Worm (Caenorhabditis elegans) whole organism, mixed stage, embryonic: Measurements from ENCODE around the gene nlp-63.

ENCODE experiments used
- M03D4.4 ChIP-seq: sonication (generic microtip); optimal IDR thresholded peaks from 2 replicates; lab custom pipeline; 2017; ENCODE audit warnings: mild to moderate bottlenecking, missing genetic modification characterization, missing compliant biosample characterization
- bed-3 ChIP-seq: fragments of 200-800 bp; sonication (Bioruptor generic); optimal IDR thresholded peaks from 3 replicates; lab custom pipeline; 2018; ENCODE audit warnings: mild to moderate bottlenecking, missing genetic modification characterization, moderate library complexity, missing compliant biosample characterization
- blmp-1 ChIP-seq: fragments of 150-350 bp; optimal IDR thresholded peaks from 2 replicates; lab custom pipeline; 2014; ENCODE audit warnings: missing biosample characterization, missing genetic modification characterization
- ceh-39 ChIP-seq: fragments of 150-350 bp; optimal IDR thresholded peaks from 2 replicates; lab custom pipeline; 2014; ENCODE audit warnings: missing biosample characterization, missing genetic modification characterization
- ceh-43 ChIP-seq: fragments of 200-800 bp; sonication (Bioruptor generic); optimal IDR thresholded peaks from 2 replicates; lab custom pipeline; 2018; ENCODE audit warnings: mild to moderate bottlenecking, missing genetic modification characterization, moderate library complexity, missing compliant biosample characterization
- ceh-83 ChIP-seq: fragments of 200-800 bp; sonication (Bioruptor generic); optimal IDR thresholded peaks from 2 replicates; lab custom pipeline; 2018; ENCODE audit warnings: mild to moderate bottlenecking, missing genetic modification characterization, missing compliant biosample characterization
- ces-1 ChIP-seq: fragments of 150-350 bp; optimal IDR thresholded peaks from 2 replicates; lab custom pipeline; 2014; ENCODE audit warnings: missing biosample characterization, missing genetic modification reagents, missing genetic modification characterization
- cnd-1 ChIP-seq: fragments of 200-800 bp; sonication (Bioruptor generic); optimal IDR thresholded peaks from 2 replicates; lab custom pipeline; 2018; ENCODE audit warnings: mild to moderate bottlenecking, missing genetic modification characterization, missing compliant biosample characterization
- drap-1 ChIP-seq: fragments of 200-800 bp; sonication (Bioruptor generic); optimal IDR thresholded peaks from 3 replicates; lab custom pipeline; 2018; ENCODE audit warnings: mild to moderate bottlenecking, missing genetic modification characterization, missing compliant biosample characterization
- elt-3 ChIP-seq: fragments of 150-350 bp; optimal IDR thresholded peaks from 2 replicates; lab custom pipeline; 2014; ENCODE audit warnings: missing biosample characterization, missing genetic modification characterization
- flh-1 ChIP-seq: fragments of 200-800 bp; sonication (Bioruptor generic); optimal IDR thresholded peaks from 2 replicates; lab custom pipeline; 2018; ENCODE audit warnings: mild to moderate bottlenecking, missing genetic modification characterization, moderate library complexity, missing compliant biosample characterization
- hlh-1 ChIP-seq: fragments of 150-350 bp; optimal IDR thresholded peaks from 2 replicates; lab custom pipeline; 2014; ENCODE audit warnings: missing biosample characterization, missing genetic modification reagents, missing genetic modification characterization
- lin-13 ChIP-seq: fragments of 150-350 bp; optimal IDR thresholded peaks from 2 replicates; lab custom pipeline; 2014; ENCODE audit warnings: missing biosample characterization, missing genetic modification characterization
- lin-32 ChIP-seq: fragments of 200-800 bp; sonication (Bioruptor generic); optimal IDR thresholded peaks from 2 replicates; lab custom pipeline; 2018; ENCODE audit warnings: mild to moderate bottlenecking, missing genetic modification characterization, missing compliant biosample characterization
- mab-5 ChIP-seq: fragments of 150-350 bp; optimal IDR thresholded peaks from 2 replicates; lab custom pipeline; 2014; ENCODE audit warnings: missing biosample characterization, missing genetic modification characterization
- mep-1 ChIP-seq: fragments of 150-350 bp; optimal IDR thresholded peaks from 2 replicates; lab custom pipeline; 2017; ENCODE audit warnings: missing biosample characterization, missing genetic modification reagents, missing genetic modification characterization, inconsistent platforms
- mls-2 ChIP-seq: sonication (generic microtip); optimal IDR thresholded peaks from 2 replicates; lab custom pipeline; 2016; ENCODE audit warnings: mild to moderate bottlenecking, missing genetic modification characterization, moderate library complexity, missing compliant biosample characterization
- nhr-12 ChIP-seq: fragments of 150-350 bp; optimal IDR thresholded peaks from 2 replicates; lab custom pipeline; 2014; ENCODE audit warnings: missing biosample characterization, missing genetic modification characterization
- nhr-2 ChIP-seq: fragments of 150-350 bp; optimal IDR thresholded peaks from 2 replicates; lab custom pipeline; 2014; ENCODE audit warnings: missing biosample characterization, missing genetic modification characterization
- nhr-237 ChIP-seq: fragments of 150-350 bp; optimal IDR thresholded peaks from 2 replicates; lab custom pipeline; 2014; ENCODE audit warnings: missing biosample characterization, missing genetic modification characterization
- nhr-76 ChIP-seq: sonication (generic microtip); optimal IDR thresholded peaks from 2 replicates; lab custom pipeline; 2017; ENCODE audit warnings: missing biosample characterization, missing genetic modification characterization
- sem-2 ChIP-seq: fragments of 200-800 bp; sonication (Bioruptor generic); optimal IDR thresholded peaks from 2 replicates; lab custom pipeline; 2018; ENCODE audit warnings: mild to moderate bottlenecking, missing genetic modification characterization, missing compliant biosample characterization
- snpc-4 ChIP-seq: fragments of 150-350 bp; optimal IDR thresholded peaks from 2 replicates; lab custom pipeline; 2014; ENCODE audit warnings: missing biosample characterization, missing genetic modification characterization
- sptf-1 ChIP-seq: sonication (generic microtip); optimal IDR thresholded peaks from 2 replicates; lab custom pipeline; 2017; ENCODE audit warnings: mild to moderate bottlenecking, missing genetic modification characterization, moderate library complexity, missing compliant biosample characterization
- unc-39 ChIP-seq: fragments of 150-350 bp; optimal IDR thresholded peaks from 2 replicates; lab custom pipeline; 2014; ENCODE audit warnings: missing biosample characterization, missing genetic modification characterization
- unc-62 ChIP-seq: fragments of 150-350 bp; optimal IDR thresholded peaks from 2 replicates; lab custom pipeline; 2014; ENCODE audit warnings: missing biosample characterization, missing genetic modification reagents, missing genetic modification characterization

nlp-63 gene

DNA sequence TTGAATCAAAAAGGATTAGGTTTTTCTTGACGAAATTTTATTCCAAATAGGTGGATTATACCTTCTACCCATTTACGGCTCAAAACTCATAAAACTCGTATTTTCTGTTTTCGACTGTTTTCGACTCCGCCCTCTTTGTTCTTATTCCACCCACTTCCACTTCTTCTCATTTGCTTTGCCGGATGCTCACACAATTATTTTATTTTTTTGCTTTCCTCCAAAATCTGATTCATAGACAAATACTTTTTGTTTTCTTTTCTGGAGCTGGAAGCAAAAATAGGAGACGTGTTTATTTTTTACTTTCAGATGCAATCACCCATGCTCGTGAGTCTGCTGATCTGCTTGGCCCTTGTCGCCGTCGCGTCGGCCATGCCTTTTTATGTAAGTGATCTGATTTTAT lies at the start of gene nlp-63:
TSS of gene nlp-63 (plus strand) at position 301 of the 400 bp plus-strand sequence.
- TF ChIP-seq ceh-83 (GFP tag; lab: Kevin White, UChicago): no peak
- no peak for TF ChIP-seq unc-62 (GFP tag; lab: Kevin White, UChicago)
- no peak for TF ChIP-seq snpc-4 (tag; lab: Kevin White, UChicago)
- TF ChIP-seq nhr-237: no peak
- no peak for TF ChIP-seq ceh-39 (tag; lab: Kevin White, UChicago)
- TF ChIP-seq nhr-12 (tag; lab: Kevin White, UChicago): no peak
- no peak for TF ChIP-seq elt-3 (tag; lab: Kevin White, UChicago)

DNA sequence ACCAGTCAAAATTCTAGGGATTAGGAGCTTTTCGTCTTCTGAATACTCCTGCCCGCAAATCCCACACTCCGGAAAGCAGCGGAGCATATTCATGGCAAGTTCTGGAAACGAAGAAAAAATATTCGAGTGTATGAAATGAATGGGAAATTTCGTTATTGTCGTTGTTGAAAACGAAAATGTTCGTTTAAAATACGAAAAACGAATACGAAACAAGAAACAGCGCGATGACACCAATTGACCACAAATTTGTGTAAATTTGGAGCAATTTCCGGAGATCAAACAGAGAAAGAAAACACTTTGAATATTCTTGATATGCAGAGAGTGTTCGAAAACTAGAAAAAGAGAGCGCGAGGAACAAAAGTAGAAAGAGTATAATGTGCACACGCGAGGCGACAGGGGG lies 49.6 kb upstream of the nlp-63 start, which contains the start of gene ZK945.4:
TSS of gene ZK945.4 (minus strand) at position 101 of the 400 bp plus-strand sequence.
- no peak for TF ChIP-seq unc-39 (tag; lab: Kevin White, UChicago)
- no peak for TF ChIP-seq bed-3 (GFP tag; lab: Kevin White, UChicago)
- TF ChIP-seq drap-1 (GFP tag; lab: Kevin White, UChicago): no peak
- no peak for TF ChIP-seq mep-1 (tag; lab: Kevin White, UChicago)
- TF ChIP-seq nhr-237: no peak

DNA sequence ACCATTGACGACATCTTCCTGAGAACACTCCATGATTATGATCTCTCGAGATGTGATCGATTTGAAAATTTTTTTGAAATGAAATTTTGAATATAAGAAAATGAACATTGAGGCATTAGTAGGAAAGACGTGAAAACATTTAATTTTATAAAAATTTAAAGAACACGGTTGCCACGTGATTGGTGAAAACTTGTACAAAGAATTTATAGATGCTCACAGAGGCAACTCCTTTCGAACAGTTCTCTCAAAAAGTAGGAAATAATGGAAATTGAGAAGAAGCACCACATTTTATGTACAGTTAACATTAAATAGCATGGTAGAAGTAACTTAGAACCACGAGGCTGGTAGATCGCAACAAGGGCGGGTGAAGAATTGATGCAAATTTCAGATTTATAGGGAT lies 48.3 kb upstream of the nlp-63 start, which contains the start of gene ZK945.6:
TSS of gene ZK945.6 (minus strand) at position 101 of the 400 bp plus-strand sequence.
- TF ChIP-seq sptf-1 (tag; lab: Kevin White, UChicago) (no peak), ceh-39 (tag; lab: Kevin White, UChicago) (no peak), hlh-1 (tag; lab: Kevin White, UChicago) (no peak), cnd-1 (tag; lab: Kevin White, UChicago) (no peak), drap-1 (GFP tag; lab: Kevin White, UChicago) (no peak), lin-32 (no peak), nhr-76 (tag; lab: Kevin White, UChicago) (no peak), nhr-2 (tag; lab: Kevin White, UChicago) (no peak), mab-5 (tag; lab: Kevin White, UChicago) (no peak), lin-13 (no peak), sem-2 (GFP tag; lab: Kevin White, UChicago) (no peak), mls-2 (tag; lab: Kevin White, UChicago) (no peak), ceh-43 (GFP tag; lab: Kevin White, UChicago) (no peak), nhr-237 (no peak)

DNA sequence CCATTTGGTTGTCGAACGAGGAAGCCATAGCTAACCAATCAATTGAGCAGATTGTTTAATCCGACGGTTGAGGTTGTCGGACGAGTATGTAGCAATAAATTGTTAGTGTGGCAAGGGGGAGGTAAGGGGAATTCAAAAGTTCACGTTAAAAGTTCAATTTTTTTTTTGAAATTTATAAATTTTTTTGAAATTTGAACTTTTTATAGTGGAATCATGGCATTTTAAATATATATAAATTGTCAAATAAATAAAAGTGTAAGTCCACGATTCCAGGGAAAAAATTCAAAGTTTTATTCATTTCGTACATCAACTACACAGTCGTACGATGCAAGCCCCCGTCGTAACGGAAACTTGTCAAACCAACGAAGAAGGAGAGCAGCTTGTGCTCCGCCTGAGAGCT lies 46.8 kb upstream of the nlp-63 start, which contains the start of the genes ZK945.7 and ZK945.8:
TSS of gene ZK945.7 (minus strand) at position 101 of the 400 bp plus-strand sequence.
TSS of gene ZK945.8 (plus strand) at position 275 of the 400 bp plus-strand sequence.
- TF ChIP-seq lin-13 (no peak), unc-39 (tag; lab: Kevin White, UChicago) (no peak), ces-1 (no peak)

DNA sequence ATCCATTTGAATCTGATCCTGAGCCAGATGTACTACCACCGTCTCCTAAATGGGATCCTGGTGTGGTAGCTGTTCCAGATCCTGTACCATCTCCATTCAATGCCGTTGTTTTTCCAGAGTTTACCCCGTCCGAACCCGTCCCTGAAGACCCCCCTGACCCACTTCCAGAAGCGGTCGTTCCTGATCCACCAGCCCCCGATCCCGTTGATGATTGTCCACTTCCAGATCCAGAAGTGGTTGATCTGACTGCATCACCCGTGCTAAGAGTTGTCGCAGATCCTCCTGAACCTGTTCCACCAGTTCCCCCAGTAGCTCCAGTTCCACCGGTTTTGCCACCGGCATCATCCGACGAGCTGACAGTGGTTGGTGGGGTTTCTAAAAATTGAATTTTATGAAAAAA lies 38.5 kb upstream of the nlp-63 start:
- TF ChIP-seq drap-1 (GFP tag; lab: Kevin White, UChicago): no peak
- TF ChIP-seq ceh-39 (tag; lab: Kevin White, UChicago): no peak
- no peak for TF ChIP-seq mep-1 (tag; lab: Kevin White, UChicago)
- no peak for TF ChIP-seq ceh-43 (GFP tag; lab: Kevin White, UChicago)
- no peak for TF ChIP-seq lin-13
- TF ChIP-seq unc-39 (tag; lab: Kevin White, UChicago): no peak
- no peak for TF ChIP-seq blmp-1 (tag; lab: Kevin White, UChicago)

DNA sequence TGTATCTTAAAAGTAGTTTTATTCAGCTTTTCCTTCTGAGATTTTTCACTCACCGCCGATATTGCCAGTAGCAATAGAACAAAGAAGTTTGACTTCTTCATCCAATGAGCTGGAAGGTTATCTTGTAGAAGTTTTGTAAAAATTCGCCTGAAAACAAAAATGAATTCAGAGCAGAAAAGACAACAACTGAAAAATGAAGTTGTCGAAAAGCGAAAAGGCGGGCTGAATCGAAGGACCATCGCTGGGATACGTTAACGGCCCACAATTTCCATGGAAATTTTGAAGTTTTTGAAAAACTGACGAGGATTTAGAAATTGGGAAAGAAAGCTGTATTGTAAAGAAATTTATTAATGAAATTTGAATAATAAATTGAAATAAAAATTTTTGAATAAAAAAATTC lies 33.5 kb upstream of the nlp-63 start, which contains the start of gene lov-1:
TSS of gene lov-1 (minus strand) at position 101 of the 400 bp plus-strand sequence.
- no peak for TF ChIP-seq flh-1 (GFP tag; lab: Kevin White, UChicago)

DNA sequence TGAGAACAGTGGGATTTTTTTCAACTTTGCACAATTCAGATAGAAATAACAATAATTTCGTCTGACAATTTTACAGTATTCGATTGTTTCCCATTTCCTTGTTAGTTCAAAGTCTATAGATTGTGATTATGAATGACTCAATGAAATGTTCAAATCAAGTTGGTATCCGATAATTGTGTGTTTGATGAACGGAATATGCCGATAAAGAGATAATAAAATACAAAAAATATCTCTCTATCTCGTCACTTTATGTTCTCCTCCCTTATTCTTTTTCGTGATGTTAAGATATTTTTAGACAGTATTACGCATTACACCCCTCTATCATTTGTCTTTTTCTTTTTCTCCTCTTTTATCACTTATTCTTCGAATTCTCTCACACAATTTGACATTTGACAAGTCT lies 32.7 kb upstream of the nlp-63 start, which contains the start of gene F27E5.7:
TSS of gene F27E5.7 (plus strand) at position 301 of the 400 bp plus-strand sequence.
- no peak for TF ChIP-seq hlh-1 (tag; lab: Kevin White, UChicago)
- no peak for TF ChIP-seq flh-1 (GFP tag; lab: Kevin White, UChicago)
- no peak for TF ChIP-seq M03D4.4 (tag; lab: Kevin White, UChicago)
- TF ChIP-seq sem-2 (GFP tag; lab: Kevin White, UChicago): no peak
- TF ChIP-seq bed-3 (GFP tag; lab: Kevin White, UChicago): no peak
- no peak for TF ChIP-seq nhr-76 (tag; lab: Kevin White, UChicago)
- TF ChIP-seq ces-1: no peak
